Worm (Caenorhabditis elegans) whole organism, midembryonic: Measurements from ENCODE around the gene lin-66.

ENCODE experiments used
- T22C8.4 ChIP-seq: fragments of 200-800 bp; sonication (Bioruptor generic); IDR thresholded peaks from 2 replicates; pipeline ENCODE4 v1.3.6; 2022; ENCODE audit warnings: missing genetic modification characterization, missing compliant biosample characterization
- cog-1 ChIP-seq: sonication (generic microtip); optimal IDR thresholded peaks from 2 replicates; lab custom pipeline; 2016; ENCODE audit warnings: missing genetic modification characterization, missing compliant biosample characterization
- flt-1 ChIP-seq: fragments of 200-800 bp; sonication (Bioruptor generic); IDR thresholded peaks from 2 replicates; pipeline ENCODE4 v1.3.6; 2022; ENCODE audit warnings: missing genetic modification characterization, missing compliant biosample characterization
- klf-2 ChIP-seq: fragments of 200-800 bp; sonication (Bioruptor generic); conservative IDR thresholded peaks from 2 replicates; pipeline ENCODE4 v1.3.6; 2022; ENCODE audit warnings: missing genetic modification reagents, missing genetic modification characterization, missing compliant biosample characterization
- med-1 ChIP-seq: sonication (generic microtip); optimal IDR thresholded peaks from 2 replicates; lab custom pipeline; 2017; ENCODE audit warnings: missing genetic modification characterization, mild to moderate bottlenecking, missing compliant biosample characterization, antibody characterized with exemption, missing genetic modification reagents; ENCODE audit not compliant: insufficient read depth
- ref-1 ChIP-seq: fragments of 200-800 bp; sonication (Bioruptor generic); conservative IDR thresholded peaks from 2 replicates; pipeline ENCODE4 v1.3.6; 2022; ENCODE audit warnings: missing genetic modification reagents, missing genetic modification characterization, missing compliant biosample characterization
- tab-1 ChIP-seq: fragments of 200-800 bp; sonication (Bioruptor generic); IDR thresholded peaks from 2 replicates; pipeline ENCODE4 v1.3.6; 2022; ENCODE audit warnings: missing genetic modification characterization, missing compliant biosample characterization
- ztf-23 ChIP-seq: fragments of 200-800 bp; sonication (Bioruptor generic); IDR thresholded peaks from 2 replicates; pipeline ENCODE4 v1.3.6; 2022; ENCODE audit warnings: missing genetic modification reagents, missing genetic modification characterization, missing compliant biosample characterization
- ztf-29 ChIP-seq: fragments of 200-800 bp; sonication (Bioruptor generic); IDR thresholded peaks from 2 replicates; pipeline ENCODE4 v1.3.6; 2022; ENCODE audit warnings: missing genetic modification reagents, missing genetic modification characterization, missing compliant biosample characterization

lin-66 gene

ce11 chrIV:13902774-13903173 lies 14.9 kb downstream of the lin-66 start, which contains the start of gene Y37A1A.3:
Gene Y37A1A.3 (minus strand): TSS chrIV:13902874.
- TF ChIP-seq ref-1 (no peak), flt-1 (no peak), klf-2 (GFP tag; lab: Robert Waterston, UW) (no peak), cog-1 (tag; lab: Kevin White, UChicago) (no peak), med-1 (GFP tag; lab: Kevin White, UChicago) (no peak), ztf-23 (no peak), ztf-29 (GFP tag; lab: Robert Waterston, UW) (no peak), T22C8.4 (GFP tag; lab: Robert Waterston, UW) (no peak)

ce11 chrIV:13906369-13906768 lies 18.5 kb downstream of the lin-66 start:
- no peak for TF ChIP-seq ref-1
- no peak for TF ChIP-seq flt-1
- TF ChIP-seq T22C8.4 (GFP tag; lab: Robert Waterston, UW), result no peak
- TF ChIP-seq tab-1, result no peak
- no peak for TF ChIP-seq klf-2 (GFP tag; lab: Robert Waterston, UW)
- TF ChIP-seq ztf-29 (GFP tag; lab: Robert Waterston, UW), result no peak
- TF ChIP-seq ztf-23, result no peak
- no peak for TF ChIP-seq med-1 (GFP tag; lab: Kevin White, UChicago)
- no peak for TF ChIP-seq cog-1 (tag; lab: Kevin White, UChicago)

ce11 chrIV:13910931-13911330 lies 23.1 kb downstream of the lin-66 start:
- TF ChIP-seq cog-1 (tag; lab: Kevin White, UChicago), result no peak

ce11 chrIV:13912929-13913328 lies 25.1 kb downstream of the lin-66 start, which contains the start of gene Y37A1A.2:
Gene Y37A1A.2 (minus strand): TSS chrIV:13913029.
- TF ChIP-seq flt-1, result no peak
- no peak for TF ChIP-seq ztf-29 (GFP tag; lab: Robert Waterston, UW)
- TF ChIP-seq cog-1 (tag; lab: Kevin White, UChicago), result no peak
- no peak for TF ChIP-seq ztf-23
- TF ChIP-seq T22C8.4 (GFP tag; lab: Robert Waterston, UW), result no peak
- TF ChIP-seq tab-1, result no peak
- no peak for TF ChIP-seq med-1 (GFP tag; lab: Kevin White, UChicago)
- no peak for TF ChIP-seq ref-1
- no peak for TF ChIP-seq klf-2 (GFP tag; lab: Robert Waterston, UW)

ce11 chrIV:13919207-13919759 lies 31.4 kb downstream of the lin-66 start:
- no peak for TF ChIP-seq ztf-23
- TF ChIP-seq cog-1 (tag; lab: Kevin White, UChicago), result no peak
- TF ChIP-seq flt-1, result no peak
- no peak for TF ChIP-seq klf-2 (GFP tag; lab: Robert Waterston, UW)
- no peak for TF ChIP-seq tab-1
- no peak for TF ChIP-seq med-1 (GFP tag; lab: Kevin White, UChicago)
- TF ChIP-seq ztf-29 (GFP tag; lab: Robert Waterston, UW), result no peak

- peak; percentile 48; the same call in 1 of the 2 replicates for TF ChIP-seq ztf-29 (GFP tag; lab: Robert Waterston, UW)
- TF ChIP-seq ztf-23, result peak; percentile 81; the same call in 1 of the 2 replicates
- TF ChIP-seq klf-2 (GFP tag; lab: Robert Waterston, UW), result peak; percentile 52
Observed at ce11 chrIV:13922289-13922688, 34.4 kb downstream of the lin-66 start.

ce11 chrIV:13927641-13928040 lies 39.8 kb downstream of the lin-66 start:
- TF ChIP-seq cog-1 (tag; lab: Kevin White, UChicago), result no peak
- TF ChIP-seq flt-1, result no peak
- no peak for TF ChIP-seq ztf-23
- TF ChIP-seq ztf-29 (GFP tag; lab: Robert Waterston, UW), result no peak
- no peak for TF ChIP-seq tab-1
- no peak for TF ChIP-seq ref-1
- no peak for TF ChIP-seq T22C8.4 (GFP tag; lab: Robert Waterston, UW)
- TF ChIP-seq med-1 (GFP tag; lab: Kevin White, UChicago), result no peak
- TF ChIP-seq klf-2 (GFP tag; lab: Robert Waterston, UW), result no peak

- no peak for TF ChIP-seq T22C8.4 (GFP tag; lab: Robert Waterston, UW)
- TF ChIP-seq cog-1 (tag; lab: Kevin White, UChicago), result no peak
- no peak for TF ChIP-seq tab-1
- no peak for TF ChIP-seq ref-1
- TF ChIP-seq flt-1, result no peak
- no peak for TF ChIP-seq klf-2 (GFP tag; lab: Robert Waterston, UW)
- TF ChIP-seq ztf-29 (GFP tag; lab: Robert Waterston, UW), result no peak
- no peak for TF ChIP-seq med-1 (GFP tag; lab: Kevin White, UChicago)
- no peak for TF ChIP-seq ztf-23
Observed at ce11 chrIV:13934086-13934485, 46.2 kb downstream of the lin-66 start, which contains the start of gene Y37A1A.4. Gene Y37A1A.4 (plus strand): TSS chrIV:13934386.

ce11 chrIV:13940847-13941246 lies 53.0 kb downstream of the lin-66 start:
- TF ChIP-seq flt-1, result no peak
- TF ChIP-seq klf-2 (GFP tag; lab: Robert Waterston, UW), result no peak
- no peak for TF ChIP-seq ztf-23
- TF ChIP-seq tab-1, result no peak
- TF ChIP-seq T22C8.4 (GFP tag; lab: Robert Waterston, UW), result no peak
- no peak for TF ChIP-seq ztf-29 (GFP tag; lab: Robert Waterston, UW)
- TF ChIP-seq ref-1, result no peak
- TF ChIP-seq med-1 (GFP tag; lab: Kevin White, UChicago), result no peak
- TF ChIP-seq cog-1 (tag; lab: Kevin White, UChicago), result no peak

ce11 chrIV:13941640-13942039 lies 53.8 kb downstream of the lin-66 start:
- TF ChIP-seq cog-1 (tag; lab: Kevin White, UChicago) (no peak), T22C8.4 (GFP tag; lab: Robert Waterston, UW) (no peak), ztf-23 (no peak), klf-2 (GFP tag; lab: Robert Waterston, UW) (no peak), med-1 (GFP tag; lab: Kevin White, UChicago) (no peak)
